Worm (Caenorhabditis elegans): ENCODE data around the gene K03H1.12.

ce11 chrIII:9930406-9930805 is 11.0 kb upstream of the K03H1.12 start:
- TF ChIP-seq lsy-2 (tag; optimal IDR thresholded peaks at IDR 0.05), result peak; percentile 4 to 29
- TF ChIP-seq pha-4 (GFP tag; IDR thresholded peaks at IDR 0.05), result no peak
- TF ChIP-seq pha-4 (tag; optimal IDR thresholded peaks at IDR 0.05), result no peak
- no peak for TF ChIP-seq ceh-28 (tag; optimal IDR thresholded peaks at IDR 0.05)
- TF ChIP-seq lir-3 (tag; optimal IDR thresholded peaks at IDR 0.05), result no peak
- peak; percentile 87 for TF ChIP-seq dve-1 (tag; optimal IDR thresholded peaks at IDR 0.05; ENCODE audit: insufficient read depth)

Measured in whole organism, L4 larva.